Fruit fly (Drosophila melanogaster): ENCODE measurements around the gene CG7215.
A peak's percentile ranks its signal among the peaks of the same experiment; 100 is the strongest.

Gene CG7215

dm6 chr3R:18164052-18164722, 2.9 kb downstream of the CG7215 start, which contains the start of the genes CG7218 and Cbp20:
CG7218 (minus strand) TSS chr3R:18164397.
Cbp20 (plus strand) TSS chr3R:18164661.
- TF ChIP-seq CG6163 (GFP tag; IDR thresholded peaks at IDR 0.05): peak; percentile 69
- no peak for TF ChIP-seq CG6808 (GFP tag; optimal IDR thresholded peaks at IDR 0.05)
- TF ChIP-seq CG32006 (GFP tag; optimal IDR thresholded peaks at IDR 0.05): peak; percentile 59
- TF ChIP-seq CG11762 (GFP tag; optimal IDR thresholded peaks at IDR 0.05; ENCODE audit: insufficient read depth): peak; percentile 7
- peak; percentile 16 for TF ChIP-seq Eip93F (GFP tag; optimal IDR thresholded peaks at IDR 0.05)
- peak; percentile 52 for TF ChIP-seq CG11294 (GFP tag; IDR thresholded peaks at IDR 0.05)
- no peak for TF ChIP-seq ss (GFP tag; optimal IDR thresholded peaks at IDR 0.05)
- TF ChIP-seq CG11902 (GFP tag; optimal IDR thresholded peaks at IDR 0.05): peak; percentile 40
- TF ChIP-seq topi (GFP tag; optimal IDR thresholded peaks at IDR 0.05): peak; percentile 70
- no peak for TF ChIP-seq CG16779 (tag; optimal IDR thresholded peaks at IDR 0.05)
- peak; percentile 64 for TF ChIP-seq acj6 (GFP tag; optimal IDR thresholded peaks at IDR 0.05)
- TF ChIP-seq Ets96B (tag; optimal IDR thresholded peaks at IDR 0.05): peak; percentile 17
- peak; percentile 72 for TF ChIP-seq OdsH (GFP tag; optimal IDR thresholded peaks at IDR 0.05)
- peak; percentile 68 for TF ChIP-seq Met (GFP tag; optimal IDR thresholded peaks at IDR 0.05)
- TF ChIP-seq Ets21C (GFP tag; optimal IDR thresholded peaks at IDR 0.05): peak; percentile 45
- TF ChIP-seq CG6792 (GFP tag; optimal IDR thresholded peaks at IDR 0.05): peak; percentile 43
- TF ChIP-seq Lpt (GFP tag; optimal IDR thresholded peaks at IDR 0.05): peak; percentile 51
- TF ChIP-seq net (GFP tag; optimal IDR thresholded peaks at IDR 0.05): peak; percentile 61
- TF ChIP-seq CG9139 (GFP tag; optimal IDR thresholded peaks at IDR 0.05): no peak
- TF ChIP-seq CG1621 (tag; optimal IDR thresholded peaks at IDR 0.05): no peak
- TF ChIP-seq Hr38 (GFP tag; optimal IDR thresholded peaks at IDR 0.05): no peak
- peak; percentile 8 for TF ChIP-seq CG7368 (GFP tag; optimal IDR thresholded peaks at IDR 0.05)
- TF ChIP-seq vri (GFP tag; optimal IDR thresholded peaks at IDR 0.05): peak; percentile 47
- TF ChIP-seq fd59A (GFP tag; optimal IDR thresholded peaks at IDR 0.05): no peak
- TF ChIP-seq spab (GFP tag; optimal IDR thresholded peaks at IDR 0.05): no peak
- peak; percentile 61 for TF ChIP-seq CG10631 (GFP tag; optimal IDR thresholded peaks at IDR 0.05)
- peak; percentile 66 for TF ChIP-seq cyc (GFP tag; optimal IDR thresholded peaks at IDR 0.05)
- TF ChIP-seq Sox15 (GFP tag; optimal IDR thresholded peaks at IDR 0.05): peak; percentile 50
- peak; percentile 86 for TF ChIP-seq Eip78C (GFP tag)
- peak; percentile 46 for TF ChIP-seq CG10669 (GFP tag; optimal IDR thresholded peaks at IDR 0.05)
- 0 out of 3 replicates have a peak, but pooled peaks have one; percentile 39 for TF ChIP-seq CG8119 (GFP tag; IDR thresholded peaks at IDR 0.05)
- peak; percentile 46 for TF ChIP-seq CG8319 (GFP tag; optimal IDR thresholded peaks at IDR 0.05)
- peak; percentile 69 for TF ChIP-seq CG3919 (GFP tag; optimal IDR thresholded peaks at IDR 0.05)
- peak; percentile 85 for TF ChIP-seq svp (GFP tag)
- TF ChIP-seq Gug (GFP tag; IDR thresholded peaks at IDR 0.05): peak; percentile 55; the same call in 1 of the 2 replicates
- no peak for TF ChIP-seq CG8632 (GFP tag; optimal IDR thresholded peaks at IDR 0.05)
- TF ChIP-seq Smox (GFP tag; optimal IDR thresholded peaks at IDR 0.05): peak; percentile 64
- peak; percentile 10 for TF ChIP-seq dsx (GFP tag; optimal IDR thresholded peaks at IDR 0.05; ENCODE audit: poor library complexity, severe bottlenecking)
- TF ChIP-seq eg (GFP tag; IDR thresholded peaks at IDR 0.05): peak; percentile 69
- TF ChIP-seq CG6276 (GFP tag; optimal IDR thresholded peaks at IDR 0.05): no peak
- TF ChIP-seq CG6854 (GFP tag; optimal IDR thresholded peaks at IDR 0.05): no peak
- peak; percentile 49 for TF ChIP-seq Eip75B (GFP tag; optimal IDR thresholded peaks at IDR 0.05)
- peak; percentile 69 for TF ChIP-seq Hr39 (GFP tag; optimal IDR thresholded peaks at IDR 0.05)
- TF ChIP-seq CG31627 (GFP tag; optimal IDR thresholded peaks at IDR 0.05): peak; percentile 79
- peak; percentile 13 for TF ChIP-seq CG34406 (GFP tag; optimal IDR thresholded peaks at IDR 0.05)
- no peak; the same call in 1 of the 2 replicates for TF ChIP-seq CG15336 (GFP tag; IDR thresholded peaks at IDR 0.05)
- TF ChIP-seq Hr4 (GFP tag; optimal IDR thresholded peaks at IDR 0.05): peak; percentile 71
- TF ChIP-seq dac (GFP tag; optimal IDR thresholded peaks at IDR 0.05): no peak
- TF ChIP-seq fkh (GFP tag; optimal IDR thresholded peaks at IDR 0.05): peak; percentile 97
- no peak for TF ChIP-seq Blimp-1 (GFP tag; optimal IDR thresholded peaks at IDR 0.05)
- peak; percentile 73 for TF ChIP-seq pdm3 (GFP tag; optimal IDR thresholded peaks at IDR 0.05)
